Worm (Caenorhabditis elegans): ENCODE data around the gene pgp-4.

DNA sequence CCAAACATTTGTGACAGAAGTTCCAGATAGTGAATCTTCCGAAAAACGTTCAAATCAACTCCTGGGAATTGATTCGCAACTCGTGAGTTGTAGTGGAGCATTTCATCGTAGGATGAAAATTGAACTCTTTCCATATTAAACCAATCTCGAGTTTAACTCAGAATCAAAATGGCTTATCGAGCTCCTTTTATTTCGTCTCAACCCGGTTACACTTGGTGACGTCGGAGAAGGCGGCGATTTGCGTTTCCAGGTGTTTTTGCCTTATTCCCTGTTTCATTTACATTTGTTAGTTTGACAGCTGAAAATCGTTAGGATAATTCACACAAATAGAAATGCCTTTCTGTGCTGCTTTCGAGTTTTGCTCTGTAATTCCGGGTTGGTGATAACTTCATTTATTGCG lies 17.9 kb downstream of the pgp-4 start, which contains the start of gene F42E11.3:
- TF ChIP-seq flt-1 (GFP tag; IDR thresholded peaks at IDR 0.05), result no peak
- no peak for TF ChIP-seq med-1 (GFP tag; optimal IDR thresholded peaks at IDR 0.05; ENCODE audit: insufficient read depth)
- TF ChIP-seq ztf-29 (GFP tag; IDR thresholded peaks at IDR 0.05), result no peak
- no peak for TF ChIP-seq cog-1 (tag; optimal IDR thresholded peaks at IDR 0.05)

Data from whole organism, midembryonic.